Worm (Caenorhabditis elegans) whole organism, L3 larva: ENCODE results near the gene C09G12.17.

Experiments
- R02D3.7 ChIP-seq: fragments of 150-350 bp; optimal IDR thresholded peaks from 2 replicates; lab custom pipeline; 2014; ENCODE audit warnings: missing biosample characterization, missing genetic modification characterization
- ZK546.5 ChIP-seq: sonication (generic microtip); optimal IDR thresholded peaks from 2 replicates; lab custom pipeline; 2017; ENCODE audit warnings: missing biosample characterization, missing genetic modification characterization
- aly-2 ChIP-seq: fragments of 150-350 bp; optimal IDR thresholded peaks from 2 replicates; lab custom pipeline; 2014; ENCODE audit warnings: missing biosample characterization, missing genetic modification characterization
- ama-1 ChIP-seq: fragments of 150-350 bp; optimal IDR thresholded peaks from 2 replicates; lab custom pipeline; 2018
- ceh-16 ChIP-seq: sonication (generic microtip); optimal IDR thresholded peaks from 2 replicates; lab custom pipeline; 2017; ENCODE audit warnings: missing biosample characterization, missing genetic modification characterization
- ceh-28 ChIP-seq: fragments of 150-350 bp; optimal IDR thresholded peaks from 2 replicates; lab custom pipeline; 2014; ENCODE audit warnings: missing biosample characterization, missing genetic modification reagents, missing genetic modification characterization
- ceh-82 ChIP-seq: fragments of 150-350 bp; optimal IDR thresholded peaks from 2 replicates; lab custom pipeline; 2014; ENCODE audit warnings: missing biosample characterization, missing genetic modification characterization
- ceh-9 ChIP-seq: sonication (generic microtip); optimal IDR thresholded peaks from 2 replicates; lab custom pipeline; 2018; ENCODE audit warnings: missing biosample characterization, missing genetic modification characterization
- daf-12 ChIP-seq: fragments of 150-350 bp; optimal IDR thresholded peaks from 2 replicates; lab custom pipeline; 2014; ENCODE audit warnings: missing biosample characterization, missing genetic modification reagents, missing genetic modification characterization
- egl-27 ChIP-seq: sonication (generic microtip); optimal IDR thresholded peaks from 4 replicates; lab custom pipeline; 2017; ENCODE audit warnings: missing biosample characterization, missing genetic modification reagents, missing genetic modification characterization
- egl-5 ChIP-seq: fragments of 150-350 bp; optimal IDR thresholded peaks from 2 replicates; lab custom pipeline; 2017; ENCODE audit warnings: missing biosample characterization, missing genetic modification reagents, missing genetic modification characterization, inconsistent platforms
- elt-1 ChIP-seq: fragments of 150-350 bp; optimal IDR thresholded peaks from 2 replicates; lab custom pipeline; 2014; ENCODE audit warnings: missing biosample characterization, missing genetic modification characterization
- elt-2 ChIP-seq: sonication (generic microtip); optimal IDR thresholded peaks from 2 replicates; lab custom pipeline; 2016; ENCODE audit warnings: missing genetic modification reagents, mild to moderate bottlenecking, missing genetic modification characterization, missing compliant biosample characterization
- elt-3 ChIP-seq, 3 experiments: fragments of 150-350 bp in 1 of 3; sonication (generic microtip) in 2 of 3; optimal IDR thresholded peaks; 2 replicates in 2 of 3; 4 replicates in 1 of 3; lab custom pipeline; 2014 to 2017; ENCODE audit warnings: missing biosample characterization in 3 of 3, missing genetic modification characterization in 3 of 3
- eor-1 ChIP-seq, 2 experiments: fragments of 150-350 bp; optimal IDR thresholded peaks; 2 replicates each; lab custom pipeline; 2014 to 2018; ENCODE audit warnings: missing biosample characterization in 2 of 2, missing genetic modification characterization in 2 of 2
- fkh-10 ChIP-seq: sonication (generic microtip); optimal IDR thresholded peaks from 2 replicates; lab custom pipeline; 2017; ENCODE audit warnings: missing biosample characterization, missing genetic modification reagents, missing genetic modification characterization
- fkh-2 ChIP-seq: fragments of 150-350 bp; optimal IDR thresholded peaks from 2 replicates; lab custom pipeline; 2014; ENCODE audit warnings: missing biosample characterization, missing genetic modification reagents, missing genetic modification characterization
- hmg-11 ChIP-seq: sonication (generic microtip); optimal IDR thresholded peaks from 2 replicates; lab custom pipeline; 2016; ENCODE audit warnings: missing genetic modification characterization, missing compliant biosample characterization
- jun-1 ChIP-seq: fragments of 150-350 bp; optimal IDR thresholded peaks from 2 replicates; lab custom pipeline; 2014; ENCODE audit warnings: missing biosample characterization, missing genetic modification reagents, missing genetic modification characterization
- lin-15B ChIP-seq: fragments of 150-350 bp; optimal IDR thresholded peaks from 2 replicates; lab custom pipeline; 2014; ENCODE audit warnings: missing biosample characterization, missing genetic modification characterization
- lin-39 ChIP-seq: fragments of 150-350 bp; optimal IDR thresholded peaks from 2 replicates; lab custom pipeline; 2018; ENCODE audit warnings: missing biosample characterization, missing genetic modification reagents, missing genetic modification characterization
- lsy-12 ChIP-seq: sonication (generic microtip); optimal IDR thresholded peaks from 2 replicates; lab custom pipeline; 2016; ENCODE audit warnings: mild to moderate bottlenecking, missing genetic modification characterization, missing compliant biosample characterization
- mdl-1 ChIP-seq: fragments of 150-350 bp; optimal IDR thresholded peaks from 2 replicates; lab custom pipeline; 2014; ENCODE audit warnings: missing biosample characterization, missing genetic modification characterization
- mml-1 ChIP-seq: fragments of 150-350 bp; sonication (generic microtip); optimal IDR thresholded peaks from 3 replicates; lab custom pipeline; 2014; ENCODE audit warnings: missing biosample characterization, missing genetic modification characterization
- nhr-11 ChIP-seq: fragments of 150-350 bp; optimal IDR thresholded peaks from 2 replicates; lab custom pipeline; 2014; ENCODE audit warnings: missing biosample characterization, missing genetic modification characterization
- nhr-12 ChIP-seq: fragments of 150-350 bp; optimal IDR thresholded peaks from 2 replicates; lab custom pipeline; 2014; ENCODE audit warnings: missing biosample characterization, missing genetic modification characterization
- nhr-23 ChIP-seq: fragments of 150-350 bp; optimal IDR thresholded peaks from 2 replicates; lab custom pipeline; 2014; ENCODE audit warnings: missing biosample characterization, missing genetic modification reagents, missing genetic modification characterization
- nhr-237 ChIP-seq: fragments of 150-350 bp; optimal IDR thresholded peaks from 2 replicates; lab custom pipeline; 2014; ENCODE audit warnings: missing biosample characterization, missing genetic modification characterization
- nhr-25 ChIP-seq: sonication (generic microtip); optimal IDR thresholded peaks from 2 replicates; lab custom pipeline; 2017; ENCODE audit warnings: missing biosample characterization, missing genetic modification characterization
- nhr-28 ChIP-seq: fragments of 150-350 bp; optimal IDR thresholded peaks from 2 replicates; lab custom pipeline; 2014; ENCODE audit warnings: missing biosample characterization, missing genetic modification characterization
- nhr-43 ChIP-seq: sonication (generic microtip); optimal IDR thresholded peaks from 2 replicates; lab custom pipeline; 2016; ENCODE audit warnings: mild to moderate bottlenecking, missing genetic modification characterization, missing compliant biosample characterization; ENCODE audit not compliant: poor library complexity, severe bottlenecking
- nhr-67 ChIP-seq: fragments of 150-350 bp; optimal IDR thresholded peaks from 2 replicates; lab custom pipeline; 2014; ENCODE audit warnings: missing biosample characterization, missing genetic modification characterization
- nhr-76 ChIP-seq: fragments of 150-350 bp; sonication (generic microtip); optimal IDR thresholded peaks from 5 replicates; lab custom pipeline; 2014; ENCODE audit warnings: missing biosample characterization, missing genetic modification characterization
- nhr-77 ChIP-seq: fragments of 150-350 bp; optimal IDR thresholded peaks from 2 replicates; lab custom pipeline; 2014; ENCODE audit warnings: missing biosample characterization, missing genetic modification characterization
- pqm-1 ChIP-seq: fragments of 150-350 bp; optimal IDR thresholded peaks from 2 replicates; lab custom pipeline; 2017; ENCODE audit warnings: missing biosample characterization, missing genetic modification characterization, inconsistent platforms
- sea-2 ChIP-seq: fragments of 150-350 bp; sonication (generic microtip); optimal IDR thresholded peaks from 4 replicates; lab custom pipeline; 2014; ENCODE audit warnings: missing biosample characterization, missing genetic modification reagents, missing genetic modification characterization
- skn-1 ChIP-seq: fragments of 150-350 bp; optimal IDR thresholded peaks from 2 replicates; lab custom pipeline; 2014; ENCODE audit warnings: missing biosample characterization, missing genetic modification characterization
- snpc-4 ChIP-seq: fragments of 150-350 bp; optimal IDR thresholded peaks from 2 replicates; lab custom pipeline; 2014; ENCODE audit warnings: missing biosample characterization, missing genetic modification characterization
- tbx-2 ChIP-seq: sonication (generic microtip); optimal IDR thresholded peaks from 2 replicates; lab custom pipeline; 2016; ENCODE audit warnings: mild to moderate bottlenecking, missing genetic modification characterization, missing compliant biosample characterization
- unc-39 ChIP-seq: sonication (generic microtip); optimal IDR thresholded peaks from 4 replicates; lab custom pipeline; 2017; ENCODE audit warnings: missing biosample characterization, missing genetic modification characterization
- unc-62 ChIP-seq: fragments of 150-350 bp; sonication (generic microtip); optimal IDR thresholded peaks from 4 replicates; lab custom pipeline; 2014; ENCODE audit warnings: missing biosample characterization, missing genetic modification reagents, missing genetic modification characterization
- zag-1 ChIP-seq: fragments of 150-350 bp; optimal IDR thresholded peaks from 2 replicates; lab custom pipeline; 2014; ENCODE audit warnings: missing biosample characterization, missing genetic modification characterization
- ztf-11 ChIP-seq: fragments of 150-350 bp; optimal IDR thresholded peaks from 2 replicates; lab custom pipeline; 2014; ENCODE audit warnings: missing biosample characterization, missing genetic modification characterization
- ztf-4 ChIP-seq: fragments of 150-350 bp; optimal IDR thresholded peaks from 2 replicates; lab custom pipeline; 2014; ENCODE audit warnings: missing biosample characterization, missing genetic modification characterization

C09G12.17 gene

DNA sequence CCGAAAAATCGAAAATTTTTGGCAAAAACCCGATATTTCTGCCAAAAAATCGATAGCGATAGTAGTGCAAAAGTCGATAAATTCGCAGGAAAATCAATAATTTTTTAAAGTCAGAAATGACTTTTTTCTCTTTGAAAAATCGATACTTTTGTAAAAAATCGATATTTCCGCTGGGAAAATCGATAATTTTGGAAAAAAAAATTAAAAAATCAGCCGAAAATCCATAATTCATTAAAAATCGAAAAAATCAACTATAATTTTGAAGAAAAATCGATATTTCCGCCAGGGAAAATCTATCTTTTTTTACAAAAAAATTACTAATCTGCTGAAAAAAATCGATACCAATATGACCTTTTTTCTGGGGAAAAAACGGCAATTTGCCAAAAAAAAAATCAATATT is 35.3 kb upstream of the C09G12.17 start:
- TF ChIP-seq ztf-11 (tag; lab: Kevin White, UChicago) = no peak
- no peak for TF ChIP-seq nhr-11 (tag; lab: Kevin White, UChicago)
- TF ChIP-seq unc-39 (tag; lab: Kevin White, UChicago) = no peak
- TF ChIP-seq sea-2 (GFP tag; lab: Kevin White, UChicago) = no peak
- TF ChIP-seq ceh-28 = peak; percentile 93

DNA sequence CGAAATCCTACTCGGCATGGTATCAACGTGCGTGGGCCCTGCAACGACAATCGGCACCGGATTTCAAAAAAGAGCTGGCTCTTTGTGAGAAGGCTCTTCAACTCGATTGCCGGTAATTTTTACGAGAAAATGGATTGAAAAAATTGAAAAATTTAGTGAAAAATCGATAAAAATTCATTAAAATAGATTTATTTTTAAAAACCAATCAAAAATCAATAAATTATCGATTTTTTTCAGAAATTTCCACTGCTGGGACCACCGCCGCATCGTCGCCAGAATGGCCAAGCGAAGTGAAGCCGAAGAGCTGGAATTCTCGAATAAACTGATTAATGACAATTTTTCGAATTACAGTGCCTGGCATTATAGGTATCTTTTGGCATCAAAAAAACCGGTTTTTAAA is 31.6 kb upstream of the C09G12.17 start:
- TF ChIP-seq ceh-28 (peak; percentile 70), egl-27 (tag; lab: Kevin White, UChicago) (no peak)

DNA sequence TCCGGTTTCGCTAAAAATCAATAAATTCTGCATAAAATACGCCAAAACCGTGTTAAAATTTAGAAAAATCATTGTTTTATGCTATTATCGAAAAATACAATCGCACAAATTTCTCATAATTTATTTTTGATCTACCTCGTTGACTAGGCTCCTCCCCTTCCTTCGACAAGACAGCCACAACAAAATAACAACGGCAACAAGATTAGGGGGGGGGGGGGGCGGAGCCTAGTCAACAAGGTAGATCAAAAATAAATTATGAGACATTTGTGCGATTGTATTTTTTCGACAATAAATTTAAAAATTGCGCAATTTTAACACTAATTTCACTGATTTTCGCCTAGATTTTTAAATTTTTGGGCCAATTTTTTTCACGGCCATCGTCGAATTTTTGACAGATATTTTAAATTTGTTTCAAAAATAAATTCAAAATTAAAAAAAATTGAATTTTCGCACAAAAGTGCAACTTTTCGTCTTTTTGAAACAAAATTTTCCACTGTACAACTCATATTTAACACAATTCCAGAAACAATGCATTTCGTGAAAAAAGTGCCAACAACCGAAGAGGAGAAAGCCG is 30.7 kb upstream of the C09G12.17 start, which contains the start of gene M57.2:
TSS of gene M57.2 (plus strand) at position 524 of the 574 bp plus-strand sequence.
- TF ChIP-seq ztf-4 (tag; lab: Kevin White, UChicago) = no peak

DNA sequence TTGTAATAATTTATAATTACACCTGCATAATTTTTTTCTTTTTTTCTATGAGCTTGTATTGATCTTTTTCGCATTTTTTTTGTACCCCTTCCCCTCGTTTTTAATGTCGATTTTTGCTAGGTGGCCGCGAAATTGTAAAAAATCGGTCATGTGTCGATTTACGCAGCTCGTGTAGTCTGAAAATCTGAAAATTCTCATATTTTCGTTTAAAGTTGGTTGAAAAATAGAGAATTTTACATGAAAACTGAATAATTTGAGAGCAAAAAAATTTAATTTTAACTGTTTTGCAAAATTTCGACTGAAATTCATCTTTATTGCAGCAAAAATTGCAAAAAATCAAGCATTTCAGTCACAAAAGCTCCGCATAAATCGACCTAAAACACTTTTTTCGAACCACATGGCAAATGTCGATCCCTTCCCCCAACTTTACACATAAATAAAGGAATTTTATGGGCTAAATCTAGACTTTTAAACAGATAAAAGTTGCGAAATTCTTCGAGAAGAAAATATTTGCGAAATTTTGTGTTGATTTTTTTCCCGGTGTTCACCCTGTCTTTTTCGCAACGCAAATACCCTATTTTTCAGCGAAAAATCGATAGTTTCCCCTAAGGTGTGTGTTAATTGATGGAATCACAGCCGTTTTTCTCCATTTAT is 30.0 kb upstream of the C09G12.17 start:
- TF ChIP-seq hmg-11 (tag; lab: Kevin White, UChicago) = no peak
- peak; percentile 15 for TF ChIP-seq ceh-28
- TF ChIP-seq unc-39 (tag; lab: Kevin White, UChicago) = no peak
- no peak for TF ChIP-seq nhr-11 (tag; lab: Kevin White, UChicago)

DNA sequence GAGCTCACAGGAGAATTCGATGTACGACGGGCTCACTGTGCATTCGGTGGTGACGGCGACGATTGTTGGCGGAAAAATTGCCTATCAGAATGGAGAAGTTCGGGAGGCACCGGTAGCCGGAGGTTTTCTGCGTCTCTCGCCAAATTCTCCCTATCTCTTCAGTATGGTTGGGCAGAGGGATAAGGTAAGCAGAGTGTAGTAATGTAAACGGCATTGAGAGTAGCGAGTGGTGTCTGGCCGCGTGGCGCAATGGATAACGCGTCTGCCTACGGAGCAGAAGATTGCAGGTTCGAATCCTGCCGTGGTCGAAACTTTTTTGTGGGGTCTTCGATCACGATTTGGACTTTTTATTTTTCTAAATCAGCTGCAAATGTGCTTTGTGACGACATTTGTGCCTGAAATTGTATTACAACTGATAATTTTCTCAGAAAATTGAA is 28.3 kb upstream of the C09G12.17 start:
- TF ChIP-seq mdl-1 (no peak), skn-1 (tag; lab: Kevin White, UChicago) (peak; percentile 56), fkh-10 (GFP tag; lab: Kevin White, UChicago) (no peak), sea-2 (GFP tag; lab: Kevin White, UChicago) (no peak), lsy-12 (tag; lab: Kevin White, UChicago) (peak; percentile 45), hmg-11 (tag; lab: Kevin White, UChicago) (peak; percentile 10), aly-2 (tag; lab: Kevin White, UChicago) (no peak), eor-1 (tag; optimal IDR thresholded peaks at IDR 0.05; lab: Kevin White, UChicago) (no peak), snpc-4 (tag; lab: Kevin White, UChicago) (no peak), ZK546.5 (tag; lab: Kevin White, UChicago) (no peak), nhr-67 (tag; lab: Kevin White, UChicago) (no peak), nhr-77 (tag; lab: Kevin White, UChicago) (no peak), ama-1 (no peak), nhr-237 (tag; lab: Kevin White, UChicago) (no peak), egl-27 (tag; lab: Kevin White, UChicago) (no peak), elt-2 (peak; percentile 28), elt-1 (no peak), jun-1 (tag; lab: Kevin White, UChicago) (peak; percentile 29), nhr-43 (tag; lab: Kevin White, UChicago) (no peak), lin-15B (tag; lab: Kevin White, UChicago) (no peak), nhr-76 (tag; lab: Kevin White, UChicago) (no peak), ceh-82 (tag; lab: Kevin White, UChicago) (no peak), nhr-23 (peak; percentile 21), nhr-25 (tag; lab: Kevin White, UChicago) (peak; percentile 14), tbx-2 (tag; lab: Kevin White, UChicago) (no peak), unc-62 (GFP tag; lab: Kevin White, UChicago) (no peak), nhr-12 (tag; lab: Kevin White, UChicago) (no peak), nhr-11 (tag; lab: Kevin White, UChicago) (no peak), ztf-11 (tag; lab: Kevin White, UChicago) (no peak), ceh-9 (tag; lab: Kevin White, UChicago) (no peak), lin-39 (peak; percentile 48), fkh-2 (tag; lab: Kevin White, UChicago) (no peak), pqm-1 (tag; lab: Kevin White, UChicago) (no peak), elt-3 (tag; optimal IDR thresholded peaks at IDR 0.05; lab: Kevin White, UChicago) (no peak), nhr-28 (tag; lab: Kevin White, UChicago) (no peak), ceh-28 (no peak), mml-1 (no peak), R02D3.7 (tag; lab: Kevin White, UChicago) (no peak), ceh-16 (tag; lab: Kevin White, UChicago) (no peak), unc-39 (tag; lab: Kevin White, UChicago) (no peak), daf-12 (tag; lab: Kevin White, UChicago) (no peak), zag-1 (tag; lab: Kevin White, UChicago) (no peak), egl-5 (tag; lab: Kevin White, UChicago) (no peak)
